Worm (Caenorhabditis elegans) whole organism, L2 larva: ENCODE results near the gene ZC190.6.

ENCODE experiments used
- ama-1 ChIP-seq: fragments of 150-350 bp; optimal IDR thresholded peaks from 2 replicates; lab custom pipeline; 2018; ENCODE audit warnings: inconsistent platforms
- crh-2 ChIP-seq: sonication (generic microtip); optimal IDR thresholded peaks from 2 replicates; lab custom pipeline; 2017; ENCODE audit warnings: missing biosample characterization, missing genetic modification characterization
- fos-1 ChIP-seq: fragments of 150-350 bp; optimal IDR thresholded peaks from 2 replicates; lab custom pipeline; 2014; ENCODE audit warnings: missing biosample characterization, missing genetic modification characterization
- mdl-1 ChIP-seq, 2 experiments: fragments of 150-350 bp in 1 of 2; sonication (generic microtip) in 1 of 2; optimal IDR thresholded peaks; 2 replicates each; lab custom pipeline; 2017; ENCODE audit warnings: missing biosample characterization in 2 of 2, missing genetic modification characterization in 2 of 2
- sma-9 ChIP-seq, 2 experiments: fragments of 150-350 bp in 1 of 2; sonication (generic microtip) in 1 of 2; optimal IDR thresholded peaks; 2 replicates each; lab custom pipeline; 2014 to 2016; ENCODE audit warnings: missing genetic modification characterization in 2 of 2, mild to moderate bottlenecking in 1 of 2, missing biosample characterization in 1 of 2, missing compliant biosample characterization in 1 of 2, missing genetic modification reagents in 1 of 2, moderate library complexity in 1 of 2
- snpc-4 ChIP-seq: fragments of 150-350 bp; optimal IDR thresholded peaks from 2 replicates; lab custom pipeline; 2014; ENCODE audit warnings: missing biosample characterization, missing genetic modification characterization
- unc-62 ChIP-seq: fragments of 150-350 bp; optimal IDR thresholded peaks from 2 replicates; lab custom pipeline; 2014; ENCODE audit warnings: missing biosample characterization, missing genetic modification reagents, missing genetic modification characterization
- ztf-11 ChIP-seq: sonication (generic microtip); optimal IDR thresholded peaks from 2 replicates; lab custom pipeline; 2017; ENCODE audit warnings: missing biosample characterization, missing genetic modification characterization
- ztf-4 ChIP-seq: fragments of 150-350 bp; optimal IDR thresholded peaks from 2 replicates; lab custom pipeline; 2014; ENCODE audit warnings: missing biosample characterization, missing genetic modification characterization

DNA sequence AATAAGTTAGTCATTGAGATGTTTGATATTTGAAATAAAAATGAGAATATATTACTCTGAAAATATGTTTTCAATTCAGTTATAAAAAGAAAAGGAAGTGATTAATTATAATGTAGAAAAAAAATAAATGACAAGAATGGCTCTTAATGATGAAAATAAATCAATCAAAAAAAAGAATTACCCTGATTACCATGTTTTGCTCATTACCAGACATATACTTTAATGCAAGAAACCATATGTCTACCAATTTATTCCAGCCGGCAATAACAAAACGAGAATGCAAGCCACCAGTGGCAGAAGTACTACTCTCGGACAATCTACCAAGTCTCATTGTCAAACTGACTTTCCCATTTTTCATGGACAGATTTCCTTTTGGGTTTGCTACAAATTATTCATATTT is 6.7 kb upstream of the ZC190.6 start:
- no peak for TF ChIP-seq ztf-4 (tag; lab: Kevin White, UChicago)
- no peak for TF ChIP-seq unc-62
- no peak for TF ChIP-seq ztf-11 (tag; lab: Kevin White, UChicago)
- TF ChIP-seq fos-1: no peak
- no peak for TF ChIP-seq crh-2 (tag; lab: Kevin White, UChicago)
- TF ChIP-seq mdl-1 (tag; optimal IDR thresholded peaks at IDR 0.05; lab: Kevin White, UChicago): no peak
- no peak for TF ChIP-seq snpc-4
- TF ChIP-seq ama-1 (lab: Kevin White, UChicago): no peak
- no peak for TF ChIP-seq sma-9 (GFP tag; optimal IDR thresholded peaks at IDR 0.05; lab: Kevin White, UChicago)
- no peak for TF ChIP-seq sma-9 (tag; optimal IDR thresholded peaks at IDR 0.05; lab: Kevin White, UChicago)
